Fruit fly (Drosophila melanogaster) whole organism, embryonic: Measurements from ENCODE around the gene Uro.

Source experiments
- Aef1 ChIP-seq: fragments of 200-800 bp; sonication (Bioruptor generic); IDR thresholded peaks from 3 replicates; pipeline ENCODE4 v1.3.6; 2022; ENCODE audit warnings: missing biosample characterization, missing genetic modification characterization
- CG10543 ChIP-seq: fragments of 200-800 bp; sonication (Bioruptor generic); optimal IDR thresholded peaks from 3 replicates; lab custom pipeline; 2017; ENCODE audit warnings: missing biosample characterization, mild to moderate bottlenecking, missing genetic modification characterization, moderate library complexity
- CG11247 ChIP-seq: fragments of 200-800 bp; sonication (Bioruptor generic); IDR thresholded peaks from 2 replicates; pipeline ENCODE4 v1.3.6; 2022; ENCODE audit warnings: missing biosample characterization, missing genetic modification characterization
- CG14860 ChIP-seq: fragments of 200-800 bp; sonication (Bioruptor generic); IDR thresholded peaks from 3 replicates; pipeline ENCODE4 v1.3.6; 2022; ENCODE audit warnings: missing biosample characterization, missing genetic modification characterization; ENCODE audit not compliant: partially characterized antibody
- CG17328 ChIP-seq: fragments of 200-800 bp; sonication (Bioruptor generic); IDR thresholded peaks from 2 replicates; pipeline ENCODE4 v1.3.6; 2022; ENCODE audit warnings: missing biosample characterization, missing genetic modification characterization
- CG17385 ChIP-seq: fragments of 200-800 bp; sonication (Bioruptor generic); optimal IDR thresholded peaks from 3 replicates; lab custom pipeline; 2018; ENCODE audit warnings: missing biosample characterization, mild to moderate bottlenecking, missing genetic modification characterization
- CG18011 ChIP-seq: fragments of 200-800 bp; sonication (Bioruptor generic); optimal IDR thresholded peaks from 2 replicates; lab custom pipeline; 2017; ENCODE audit warnings: missing biosample characterization, missing genetic modification characterization, mild to moderate bottlenecking, moderate library complexity, missing genotype
- CG18599 ChIP-seq: fragments of 200-800 bp; sonication (Bioruptor generic); optimal IDR thresholded peaks from 3 replicates; lab custom pipeline; 2017; ENCODE audit warnings: missing biosample characterization, missing genetic modification characterization, mild to moderate bottlenecking, moderate library complexity, missing genetic modification reagents
- CG2712 ChIP-seq: fragments of 200-800 bp; optimal IDR thresholded peaks from 3 replicates; lab custom pipeline; 2019; ENCODE audit warnings: missing biosample characterization, mild to moderate bottlenecking, missing genetic modification characterization, moderate library complexity
- CG30020 ChIP-seq: fragments of 200-800 bp; optimal IDR thresholded peaks from 2 replicates; lab custom pipeline; 2019; ENCODE audit warnings: missing biosample characterization, mild to moderate bottlenecking, missing genetic modification characterization, moderate library complexity
- CG4730 ChIP-seq: fragments of 200-800 bp; sonication (Bioruptor generic); IDR thresholded peaks from 2 replicates; pipeline ENCODE4 v1.3.6; 2022; ENCODE audit warnings: missing biosample characterization, missing genetic modification characterization
- CG5245 ChIP-seq: fragments of 200-800 bp; sonication (Bioruptor generic); optimal IDR thresholded peaks from 3 replicates; lab custom pipeline; 2016; ENCODE audit warnings: missing biosample characterization, missing genetic modification characterization
- CG7556 ChIP-seq: fragments of 200-800 bp; sonication (Bioruptor generic); optimal IDR thresholded peaks from 2 replicates; lab custom pipeline; 2017; ENCODE audit warnings: missing biosample characterization, mild to moderate bottlenecking, missing genetic modification characterization
- CG8924 ChIP-seq: fragments of 200-800 bp; optimal IDR thresholded peaks from 3 replicates; lab custom pipeline; 2019; ENCODE audit warnings: missing biosample characterization, mild to moderate bottlenecking, missing genetic modification characterization, moderate library complexity
- CG9797 ChIP-seq: fragments of 200-800 bp; sonication (Bioruptor generic); optimal IDR thresholded peaks from 3 replicates; lab custom pipeline; 2018; ENCODE audit warnings: missing biosample characterization, mild to moderate bottlenecking, missing genetic modification characterization
- Chrac-16 ChIP-seq: fragments of 200-800 bp; sonication (Bioruptor generic); optimal IDR thresholded peaks from 3 replicates; lab custom pipeline; 2016; ENCODE audit warnings: missing biosample characterization, missing genetic modification characterization
- Deaf1 ChIP-seq: fragments of 200-800 bp; optimal IDR thresholded peaks from 3 replicates; lab custom pipeline; 2019; ENCODE audit warnings: missing biosample characterization, mild to moderate bottlenecking, missing genetic modification characterization, moderate library complexity
- Ets65A ChIP-seq: fragments of 200-800 bp; sonication (Bioruptor generic); peaks from one replicate; lab custom pipeline; 2016; ENCODE audit warnings: missing biosample characterization, missing genetic modification characterization
- GATAe ChIP-seq: fragments of 200-800 bp; sonication (Bioruptor generic); conservative IDR thresholded peaks from 2 replicates; pipeline ENCODE4 v1.3.6; 2022; ENCODE audit warnings: missing biosample characterization, missing genetic modification characterization
- Hand ChIP-seq: fragments of 200-800 bp; sonication (Bioruptor generic); optimal IDR thresholded peaks from 2 replicates; lab custom pipeline; 2017; ENCODE audit warnings: mild to moderate bottlenecking, missing biosample characterization, missing genetic modification reagents, missing genetic modification characterization
- Hr78 ChIP-seq, 2 experiments: fragments of 200-800 bp in 1 of 2; fragments of >200 bp in 1 of 2; sonication (Bioruptor generic) in 1 of 2; optimal IDR thresholded peaks; 2 replicates each; lab custom pipeline; 2017 to 2019; ENCODE audit warnings: missing biosample characterization in 2 of 2, missing genetic modification characterization in 2 of 2, mild to moderate bottlenecking in 1 of 2, moderate library complexity in 1 of 2
- MTF-1 ChIP-seq: fragments of 200-800 bp; sonication (Bioruptor generic); optimal IDR thresholded peaks from 2 replicates; lab custom pipeline; 2018; ENCODE audit warnings: missing biosample characterization, mild to moderate bottlenecking, missing genetic modification characterization, borderline replicate concordance
- Myb ChIP-seq: fragments of 200-800 bp; sonication (Bioruptor generic); optimal IDR thresholded peaks from 2 replicates; lab custom pipeline; 2016; ENCODE audit warnings: missing biosample characterization, missing genetic modification characterization
- Opbp ChIP-seq: fragments of 200-800 bp; sonication (Bioruptor generic); IDR thresholded peaks from 3 replicates; pipeline ENCODE4 v1.3.6; 2022; ENCODE audit warnings: missing biosample characterization, missing genetic modification characterization; ENCODE audit not compliant: partially characterized antibody
- Pdp1 ChIP-seq, 2 experiments: fragments of 200-800 bp; sonication (Bioruptor generic); optimal IDR thresholded peaks; 3 replicates each; lab custom pipeline; 2016; ENCODE audit warnings: missing biosample characterization in 2 of 2, missing genetic modification characterization in 2 of 2, mild to moderate bottlenecking in 1 of 2, moderate library complexity in 1 of 2
- Rfx ChIP-seq: fragments of 200-800 bp; sonication (Bioruptor generic); IDR thresholded peaks from 2 replicates; pipeline ENCODE4 v1.3.6; 2022; ENCODE audit warnings: missing biosample characterization, missing genetic modification characterization
- Sox102F ChIP-seq: fragments of 200-800 bp; sonication (Bioruptor generic); optimal IDR thresholded peaks from 2 replicates; lab custom pipeline; 2018; ENCODE audit warnings: missing biosample characterization, mild to moderate bottlenecking, missing genetic modification characterization, moderate library complexity
- TFAM ChIP-seq: fragments of 200-800 bp; sonication (Bioruptor generic); optimal IDR thresholded peaks from 2 replicates; lab custom pipeline; 2017; ENCODE audit warnings: missing biosample characterization, missing genetic modification characterization, inconsistent platforms
- chinmo ChIP-seq: fragments of 200-800 bp; sonication (Bioruptor generic); IDR thresholded peaks from 4 replicates; pipeline ENCODE4 v1.3.6; 2022; ENCODE audit warnings: missing biosample characterization, missing genetic modification characterization; ENCODE audit not compliant: partially characterized antibody
- ci ChIP-seq: fragments of 200-800 bp; sonication (Bioruptor generic); IDR thresholded peaks from 3 replicates; pipeline ENCODE4 v1.3.6; 2022; ENCODE audit warnings: missing biosample characterization, missing genetic modification characterization
- cwo ChIP-seq: fragments of 200-800 bp; sonication (Bioruptor generic); optimal IDR thresholded peaks from 3 replicates; lab custom pipeline; 2017; ENCODE audit warnings: missing biosample characterization, missing genetic modification characterization, mild to moderate bottlenecking, moderate library complexity, missing genetic modification reagents
- da ChIP-seq: fragments of 200-800 bp; sonication (Bioruptor generic); optimal IDR thresholded peaks from 2 replicates; lab custom pipeline; 2016; ENCODE audit warnings: missing biosample characterization, missing genetic modification characterization
- danr ChIP-seq: fragments of 200-800 bp; sonication (Bioruptor generic); IDR thresholded peaks from 2 replicates; pipeline ENCODE4 v1.3.6; 2022; ENCODE audit warnings: missing biosample characterization, missing genetic modification characterization
- dpn ChIP-seq, 2 experiments: fragments of 200-800 bp; sonication (Bioruptor generic); optimal IDR thresholded peaks; 3 replicates each; lab custom pipeline; 2016; ENCODE audit warnings: missing biosample characterization in 2 of 2, missing genetic modification characterization in 2 of 2
- exex ChIP-seq: fragments of 200-800 bp; sonication (Bioruptor generic); optimal IDR thresholded peaks from 4 replicates; lab custom pipeline; 2018; ENCODE audit warnings: missing biosample characterization, mild to moderate bottlenecking, missing genetic modification characterization, moderate library complexity
- gce ChIP-seq: fragments of 200-800 bp; sonication (Bioruptor generic); IDR thresholded peaks from 3 replicates; pipeline ENCODE4 v1.3.6; 2022; ENCODE audit warnings: missing biosample characterization, missing genetic modification characterization
- gem ChIP-seq: fragments of 200-800 bp; sonication (Bioruptor generic); optimal IDR thresholded peaks from 2 replicates; lab custom pipeline; 2019; ENCODE audit warnings: missing biosample characterization, mild to moderate bottlenecking, missing genetic modification characterization, moderate library complexity
- ken ChIP-seq: fragments of 200-800 bp; sonication (Bioruptor generic); IDR thresholded peaks from 3 replicates; pipeline ENCODE4 v1.3.6; 2022; ENCODE audit warnings: missing biosample characterization, missing genetic modification characterization
- mam ChIP-seq: fragments of 200-800 bp; sonication (Bioruptor generic); optimal IDR thresholded peaks from 3 replicates; lab custom pipeline; 2016; ENCODE audit warnings: missing biosample characterization, missing genetic modification characterization
- onecut ChIP-seq: fragments of 200-800 bp; sonication (Bioruptor generic); IDR thresholded peaks from 2 replicates; pipeline ENCODE4 v1.3.6; 2022; ENCODE audit warnings: missing biosample characterization, missing genetic modification characterization
- pho ChIP-seq: fragments of 200-800 bp; sonication (Bioruptor generic); optimal IDR thresholded peaks from 2 replicates; lab custom pipeline; 2016; ENCODE audit warnings: missing biosample characterization, missing genetic modification characterization
- sd ChIP-seq: fragments of 200-800 bp; sonication (Bioruptor generic); optimal IDR thresholded peaks from 3 replicates; lab custom pipeline; 2018; ENCODE audit warnings: missing biosample characterization, mild to moderate bottlenecking, missing genetic modification characterization, moderate library complexity
- sima ChIP-seq: fragments of 200-800 bp; sonication (Bioruptor generic); optimal IDR thresholded peaks from 2 replicates; lab custom pipeline; 2016; ENCODE audit warnings: missing biosample characterization, missing genetic modification characterization
- sqz ChIP-seq: fragments of 200-800 bp; sonication (Bioruptor generic); optimal IDR thresholded peaks from 3 replicates; lab custom pipeline; 2018; ENCODE audit warnings: missing biosample characterization, mild to moderate bottlenecking, missing genetic modification characterization
- sr ChIP-seq: fragments of 200-800 bp; sonication (Bioruptor generic); IDR thresholded peaks from 3 replicates; pipeline ENCODE4 v1.3.6; 2022; ENCODE audit warnings: missing biosample characterization, missing genetic modification characterization
- stc ChIP-seq: fragments of 200-800 bp; sonication (Bioruptor generic); IDR thresholded peaks from 2 replicates; pipeline ENCODE4 v1.3.6; 2022; ENCODE audit warnings: missing biosample characterization, missing genetic modification characterization

Uro gene

DNA sequence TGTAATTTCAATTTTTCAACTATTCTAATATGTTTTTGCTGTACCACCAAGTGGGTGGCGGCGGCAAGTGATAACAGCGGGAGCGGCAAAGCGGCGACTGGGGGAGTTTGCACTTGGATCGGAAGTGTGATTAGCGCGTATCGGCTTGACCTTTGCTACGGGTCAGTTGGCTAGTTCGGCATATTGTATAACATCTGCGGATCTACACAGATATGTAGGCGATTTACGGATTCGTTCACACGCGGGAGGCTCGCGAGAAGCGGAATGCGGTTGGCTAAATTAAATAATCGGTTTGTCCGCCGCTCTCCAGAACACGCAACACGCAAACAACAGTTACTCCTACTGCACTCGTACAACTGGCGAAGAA, 10.2 kb downstream of the Uro start:
- TF ChIP-seq onecut (GFP tag; lab: Robert Waterston, UW) = no peak
- TF ChIP-seq Opbp (GFP tag; lab: Robert Waterston, UW) = 0 out of 3 replicates have a peak, but pooled peaks have one; percentile 37
- TF ChIP-seq CG5245 (GFP tag; lab: Kevin White, UChicago) = no peak
- no peak for TF ChIP-seq Aef1 (GFP tag; lab: Robert Waterston, UW)
- TF ChIP-seq Pdp1 (GFP tag; optimal IDR thresholded peaks at IDR 0.05; lab: Kevin White, UChicago) = peak in 1 of 2 experiments; percentile 87
- peak; percentile 19 for TF ChIP-seq sd (tag; lab: Kevin White, UChicago)
- peak in 1 of 2 experiments; percentile 74 for TF ChIP-seq Hr78 (GFP tag; optimal IDR thresholded peaks at IDR 0.05; lab: Kevin White, UChicago)

DNA sequence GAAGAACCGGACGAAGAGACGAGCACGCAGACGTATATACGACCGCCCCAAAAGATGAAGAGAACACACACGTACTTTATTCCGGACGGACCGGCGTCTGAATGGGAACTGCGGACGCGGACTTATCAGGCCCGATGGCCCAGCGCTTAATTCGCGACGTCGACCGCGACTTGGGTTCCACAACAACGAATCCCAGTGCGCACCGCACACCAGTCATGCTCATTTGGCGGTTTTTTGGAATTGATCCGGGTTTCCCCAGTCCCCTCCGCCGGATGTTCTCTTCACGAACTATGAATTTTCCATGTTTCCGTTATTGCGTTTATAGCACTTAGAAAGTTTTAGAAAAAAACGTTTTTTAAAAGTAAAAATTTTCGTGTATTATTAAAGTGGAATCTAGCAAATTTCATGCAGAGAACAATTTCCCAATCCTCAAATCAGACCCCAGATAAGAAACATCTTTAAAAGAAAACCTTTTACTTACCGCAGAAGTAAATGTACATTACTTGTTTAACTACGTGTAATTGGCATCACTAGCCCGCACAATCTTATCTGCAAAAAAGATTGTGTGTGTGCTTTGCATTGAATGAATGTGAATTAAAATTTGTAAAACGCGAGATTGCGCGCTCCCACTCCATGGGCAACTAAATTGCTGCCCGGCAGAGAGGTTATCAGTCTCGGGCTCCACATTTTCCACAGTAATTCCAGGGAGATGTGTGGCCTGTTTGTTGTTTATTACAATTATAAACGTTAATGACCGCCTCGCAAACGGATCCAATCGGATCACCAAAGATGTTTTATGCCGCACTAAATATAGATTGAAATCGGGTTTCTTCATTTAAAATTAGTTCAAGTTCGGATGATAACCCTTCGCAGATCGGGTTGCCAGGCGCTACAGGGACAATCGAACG, 10.8 kb downstream of the Uro start, which contains the start of gene CG7149:
Gene CG7149, minus strand, starts transcription at position 110 of the 908 bp plus-strand sequence.
- TF ChIP-seq stc (no peak), Ets65A (GFP tag; lab: Kevin White, UChicago) (peak; percentile 6), sima (GFP tag; lab: Kevin White, UChicago) (no peak), Hand (peak; percentile 40), gem (peak; percentile 19), Deaf1 (tag; lab: Kevin White, UChicago) (peak; percentile 88), Chrac-16 (GFP tag; lab: Kevin White, UChicago) (no peak), sr (no peak), Myb (GFP tag; lab: Kevin White, UChicago) (no peak), sqz (GFP tag; lab: Kevin White, UChicago) (no peak), CG7556 (peak; percentile 33), dpn (GFP tag; optimal IDR thresholded peaks at IDR 0.05; lab: Kevin White, UChicago) (peak in 1 of 2 experiments; percentile 2), MTF-1 (GFP tag; lab: Kevin White, UChicago) (no peak), Sox102F (GFP tag; lab: Kevin White, UChicago) (peak; percentile 7), mam (no peak), CG8924 (peak; percentile 19), GATAe (GFP tag; lab: Robert Waterston, UW) (peak; percentile 66), CG11247 (GFP tag; lab: Robert Waterston, UW) (no peak), CG4730 (no peak), cwo (GFP tag; lab: Kevin White, UChicago) (peak; percentile 57), CG30020 (tag; lab: Kevin White, UChicago) (no peak), chinmo (GFP tag; lab: Robert Waterston, UW) (peak; percentile 92; the same call in 3 of the 4 replicates), CG18599 (GFP tag; lab: Kevin White, UChicago) (peak; percentile 39), exex (tag; lab: Kevin White, UChicago) (peak; percentile 91), CG17385 (GFP tag; lab: Kevin White, UChicago) (peak; percentile 83), pho (peak; percentile 7), danr (GFP tag; lab: Robert Waterston, UW) (no peak), ken (peak; percentile 42; the same call in 1 of the 3 replicates), CG18011 (GFP tag; lab: Kevin White, UChicago) (no peak), da (GFP tag; lab: Kevin White, UChicago) (no peak), CG9797 (GFP tag; lab: Kevin White, UChicago) (no peak), CG2712 (peak; percentile 2), Rfx (GFP tag; lab: Robert Waterston, UW) (0 out of 2 replicates have a peak, but pooled peaks have one; percentile 15), CG17328 (GFP tag; lab: Robert Waterston, UW) (no peak), TFAM (no peak), CG14860 (GFP tag; lab: Robert Waterston, UW) (no peak), gce (0 out of 3 replicates have a peak, but pooled peaks have one; percentile 26), CG10543 (peak; percentile 21), ci (peak; percentile 66; the same call in 2 of the 3 replicates)
